Worm (Caenorhabditis elegans): ENCODE data around the gene srh-252.

Gene srh-252

DNA sequence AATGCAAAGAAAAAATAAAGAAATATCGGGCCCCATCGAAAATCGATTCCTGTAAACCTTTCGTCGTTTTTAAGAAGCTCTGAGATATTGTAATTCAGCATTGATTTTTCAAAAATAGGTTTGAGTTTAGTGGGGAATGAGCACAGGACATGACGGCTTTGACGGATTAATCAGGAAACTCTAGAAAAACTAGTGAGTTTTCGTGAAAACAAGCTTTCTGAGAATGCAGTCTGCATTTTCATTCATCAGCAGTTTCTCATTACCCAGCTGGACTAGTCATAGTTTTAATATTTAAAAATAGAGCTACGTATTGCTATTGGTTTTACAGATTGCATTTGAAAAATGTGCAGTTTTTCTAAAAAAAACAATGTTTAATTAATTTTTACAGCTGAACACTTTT is 31.0 kb downstream of the srh-252 start, which contains the start of gene srz-47:
Gene srz-47, minus strand, starts transcription at position 101 of the 400 bp plus-strand sequence.
- TF ChIP-seq bed-3 (GFP tag; optimal IDR thresholded peaks at IDR 0.05) = no peak
- no peak for TF ChIP-seq lin-32 (GFP tag; optimal IDR thresholded peaks at IDR 0.05)
- TF ChIP-seq blmp-1 (tag; optimal IDR thresholded peaks at IDR 0.05) = no peak
- TF ChIP-seq ceh-39 (tag; optimal IDR thresholded peaks at IDR 0.05) = no peak
- TF ChIP-seq hlh-1 (tag; optimal IDR thresholded peaks at IDR 0.05) = no peak
- no peak for TF ChIP-seq snpc-4 (tag; optimal IDR thresholded peaks at IDR 0.05)
- TF ChIP-seq nhr-12 (tag; optimal IDR thresholded peaks at IDR 0.05) = no peak
- TF ChIP-seq unc-62 (GFP tag; optimal IDR thresholded peaks at IDR 0.05) = no peak

DNA sequence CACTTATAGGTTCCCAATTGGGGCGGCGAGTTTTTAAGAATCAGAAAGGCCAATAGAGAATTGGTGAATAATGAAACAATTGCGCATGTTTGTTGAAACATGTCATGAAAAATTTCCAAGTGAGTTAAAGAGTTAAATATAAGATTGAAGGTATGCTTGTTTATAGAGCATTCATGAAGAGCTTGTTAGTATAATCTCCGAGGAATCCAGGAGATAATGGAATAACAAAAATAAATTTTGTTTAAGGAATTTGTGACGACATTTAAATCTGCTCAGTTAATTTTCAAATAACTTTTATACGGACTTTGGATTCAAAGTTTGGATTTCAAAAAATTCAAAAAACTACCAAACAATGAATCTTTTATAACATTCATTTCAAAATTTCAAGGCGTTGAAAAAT is 32.8 kb downstream of the srh-252 start, which contains the start of gene str-199:
Gene str-199, minus strand, starts transcription at position 101 of the 400 bp plus-strand sequence.
- TF ChIP-seq unc-120 (tag; optimal IDR thresholded peaks at IDR 0.05; ENCODE audit: poor library complexity, severe bottlenecking) (no peak), ces-1 (GFP tag; optimal IDR thresholded peaks at IDR 0.05) (no peak), blmp-1 (tag; optimal IDR thresholded peaks at IDR 0.05) (no peak), pha-4 (tag; optimal IDR thresholded peaks at IDR 0.05) (no peak), M03D4.4 (tag; optimal IDR thresholded peaks at IDR 0.05) (no peak), ceh-39 (tag; optimal IDR thresholded peaks at IDR 0.05) (no peak), ceh-43 (GFP tag; optimal IDR thresholded peaks at IDR 0.05) (no peak), lin-13 (tag; optimal IDR thresholded peaks at IDR 0.05) (no peak), lin-32 (GFP tag; optimal IDR thresholded peaks at IDR 0.05) (no peak), ham-2 (GFP tag; optimal IDR thresholded peaks at IDR 0.05) (no peak), ztf-11 (tag; optimal IDR thresholded peaks at IDR 0.05) (no peak), drap-1 (GFP tag; optimal IDR thresholded peaks at IDR 0.05) (no peak), tbx-8 (GFP tag; optimal IDR thresholded peaks at IDR 0.05) (no peak), bed-3 (GFP tag; optimal IDR thresholded peaks at IDR 0.05) (no peak), hlh-1 (tag; optimal IDR thresholded peaks at IDR 0.05) (no peak), nhr-28 (tag; optimal IDR thresholded peaks at IDR 0.05) (no peak), mep-1 (tag; optimal IDR thresholded peaks at IDR 0.05) (no peak), elt-3 (tag; optimal IDR thresholded peaks at IDR 0.05) (no peak), lsy-2 (tag; optimal IDR thresholded peaks at IDR 0.05) (no peak)

DNA sequence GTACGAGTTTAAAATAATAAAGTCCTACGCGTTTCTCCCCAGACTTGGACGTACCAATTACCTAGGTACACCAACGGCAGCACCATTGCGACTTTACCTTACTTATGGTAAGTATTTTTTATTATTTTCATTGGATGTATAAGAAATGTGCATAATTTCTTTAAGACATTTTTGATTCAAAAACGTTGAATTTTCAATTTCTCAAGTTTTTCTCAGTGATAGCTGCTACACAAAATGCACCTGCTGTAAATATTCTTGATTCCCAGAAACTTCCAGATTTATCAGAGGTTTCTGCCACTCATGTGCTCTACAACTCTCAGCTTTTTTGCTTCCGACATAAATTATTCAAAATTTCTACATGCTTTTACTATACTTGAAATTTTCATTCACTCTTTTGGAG is 41.2 kb downstream of the srh-252 start, which contains the start of gene srh-159:
Gene srh-159, plus strand, starts transcription at position 301 of the 400 bp plus-strand sequence.
- TF ChIP-seq ceh-39 (tag; optimal IDR thresholded peaks at IDR 0.05) = no peak
- TF ChIP-seq blmp-1 (tag; optimal IDR thresholded peaks at IDR 0.05) = no peak
- TF ChIP-seq lin-13 (tag; optimal IDR thresholded peaks at IDR 0.05) = no peak
- no peak for TF ChIP-seq hlh-1 (tag; optimal IDR thresholded peaks at IDR 0.05)
- TF ChIP-seq nhr-2 (tag; optimal IDR thresholded peaks at IDR 0.05) = no peak
- TF ChIP-seq drap-1 (GFP tag; optimal IDR thresholded peaks at IDR 0.05) = no peak
- TF ChIP-seq tbx-8 (GFP tag; optimal IDR thresholded peaks at IDR 0.05) = no peak
- no peak for TF ChIP-seq sptf-1 (tag; optimal IDR thresholded peaks at IDR 0.05)
- TF ChIP-seq ham-2 (GFP tag; optimal IDR thresholded peaks at IDR 0.05) = no peak
- TF ChIP-seq snpc-4 (tag; optimal IDR thresholded peaks at IDR 0.05) = no peak

DNA sequence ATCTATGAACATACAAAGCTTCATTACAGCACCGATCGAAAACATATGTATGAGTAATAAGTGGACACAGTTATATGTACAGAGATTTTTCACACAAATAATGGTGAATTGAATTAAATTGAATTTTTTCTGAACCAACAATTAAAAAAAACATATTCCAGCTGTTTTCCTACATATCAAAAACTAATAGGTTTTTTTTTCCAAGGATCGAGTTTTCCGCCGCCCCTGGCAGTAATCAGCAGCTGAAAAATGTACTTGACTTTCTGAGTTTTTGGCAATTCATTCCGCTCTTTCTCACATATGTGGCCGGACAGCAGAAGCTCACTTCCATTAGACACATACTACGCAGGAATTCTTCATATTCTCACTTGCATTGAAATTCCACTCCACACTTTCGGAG is 44.7 kb downstream of the srh-252 start, which contains the start of gene srh-174:
Gene srh-174, plus strand, starts transcription at position 301 of the 400 bp plus-strand sequence.
- TF ChIP-seq ztf-11 (tag; optimal IDR thresholded peaks at IDR 0.05) (no peak), pha-4 (tag; optimal IDR thresholded peaks at IDR 0.05) (no peak), lsy-2 (tag; optimal IDR thresholded peaks at IDR 0.05) (no peak), tbx-8 (GFP tag; optimal IDR thresholded peaks at IDR 0.05) (no peak), hlh-1 (tag; optimal IDR thresholded peaks at IDR 0.05) (no peak), nhr-2 (tag; optimal IDR thresholded peaks at IDR 0.05) (no peak), lin-13 (tag; optimal IDR thresholded peaks at IDR 0.05) (no peak), mls-2 (tag; optimal IDR thresholded peaks at IDR 0.05) (no peak), elt-3 (tag; optimal IDR thresholded peaks at IDR 0.05) (no peak), flh-1 (GFP tag; optimal IDR thresholded peaks at IDR 0.05) (no peak), bed-3 (GFP tag; optimal IDR thresholded peaks at IDR 0.05) (no peak), lin-32 (GFP tag; optimal IDR thresholded peaks at IDR 0.05) (no peak), M03D4.4 (tag; optimal IDR thresholded peaks at IDR 0.05) (no peak), zip-8 (tag; optimal IDR thresholded peaks at IDR 0.05) (no peak), ceh-83 (GFP tag; optimal IDR thresholded peaks at IDR 0.05) (no peak), sem-2 (GFP tag; optimal IDR thresholded peaks at IDR 0.05) (no peak), ceh-39 (tag; optimal IDR thresholded peaks at IDR 0.05) (no peak), nhr-237 (tag; optimal IDR thresholded peaks at IDR 0.05) (no peak), ces-1 (GFP tag; optimal IDR thresholded peaks at IDR 0.05) (no peak)

DNA sequence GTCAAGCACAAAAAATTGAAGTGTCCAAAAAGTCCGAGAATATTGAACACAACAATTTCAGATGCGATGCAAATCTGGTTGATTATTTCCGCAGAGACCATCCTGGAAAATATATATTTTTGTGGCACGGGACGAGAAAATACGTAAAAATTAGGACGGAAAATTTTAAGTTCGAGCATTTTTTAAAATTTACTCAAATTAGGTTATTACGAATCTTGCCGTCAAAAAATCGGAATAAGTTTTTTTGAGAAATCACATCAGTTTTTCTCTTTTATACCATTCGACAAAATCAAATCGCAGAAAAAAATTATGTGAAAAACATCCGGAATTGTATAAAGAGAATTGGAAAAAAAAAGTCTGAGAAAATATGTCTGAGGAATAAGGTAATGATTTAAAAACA is 45.2 kb downstream of the srh-252 start, which contains the start of gene srsx-1:
Gene srsx-1, minus strand, starts transcription at position 101 of the 400 bp plus-strand sequence.
- TF ChIP-seq sem-2 (GFP tag; optimal IDR thresholded peaks at IDR 0.05) (no peak), unc-39 (tag; optimal IDR thresholded peaks at IDR 0.05) (no peak), cnd-1 (tag; optimal IDR thresholded peaks at IDR 0.05) (no peak), nhr-237 (tag; optimal IDR thresholded peaks at IDR 0.05) (no peak), drap-1 (GFP tag; optimal IDR thresholded peaks at IDR 0.05) (no peak), ces-1 (GFP tag; optimal IDR thresholded peaks at IDR 0.05) (no peak), unc-120 (tag; optimal IDR thresholded peaks at IDR 0.05; ENCODE audit: poor library complexity, severe bottlenecking) (no peak), pha-4 (tag; optimal IDR thresholded peaks at IDR 0.05) (no peak), nhr-76 (tag; optimal IDR thresholded peaks at IDR 0.05) (no peak), snpc-4 (tag; optimal IDR thresholded peaks at IDR 0.05) (no peak), mep-1 (tag; optimal IDR thresholded peaks at IDR 0.05) (no peak)
